Worm (Caenorhabditis elegans): Measurements from ENCODE around the gene cec-7.
A peak's percentile ranks its signal among the peaks of the same experiment; 100 is the strongest.

The cec-7 gene

DNA sequence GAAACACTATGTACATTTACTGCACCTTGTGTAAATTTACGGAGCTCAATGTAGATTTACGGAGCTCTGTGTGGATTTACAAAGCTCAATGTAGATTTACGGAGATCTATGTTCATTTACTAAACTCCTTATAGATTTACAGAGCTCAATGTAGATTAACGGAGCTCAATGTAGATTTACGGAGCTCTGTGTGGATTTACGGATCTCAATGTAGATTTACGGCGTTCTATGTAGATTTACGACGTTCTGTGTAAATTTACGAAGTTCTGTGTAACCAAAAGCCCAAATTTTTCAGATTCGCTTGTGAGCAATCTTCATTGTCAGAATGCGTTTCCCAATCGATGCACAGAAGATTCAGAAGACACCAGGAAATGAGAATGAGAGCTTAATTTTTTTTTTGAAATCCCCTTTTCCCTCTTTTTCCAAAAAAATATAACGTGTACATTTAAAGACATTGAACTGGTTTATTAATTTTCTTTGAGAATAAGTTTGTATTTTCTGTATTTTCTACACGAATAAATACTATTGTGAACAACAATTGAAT is 40.6 kb downstream of the cec-7 start:
- TF ChIP-seq ama-1 (optimal IDR thresholded peaks at IDR 0.05) (peak; percentile 63), R02D3.7 (tag; optimal IDR thresholded peaks at IDR 0.05) (peak; percentile 55), unc-62 (GFP tag; optimal IDR thresholded peaks at IDR 0.05) (no peak), nhr-23 (tag; optimal IDR thresholded peaks at IDR 0.05) (no peak)

DNA sequence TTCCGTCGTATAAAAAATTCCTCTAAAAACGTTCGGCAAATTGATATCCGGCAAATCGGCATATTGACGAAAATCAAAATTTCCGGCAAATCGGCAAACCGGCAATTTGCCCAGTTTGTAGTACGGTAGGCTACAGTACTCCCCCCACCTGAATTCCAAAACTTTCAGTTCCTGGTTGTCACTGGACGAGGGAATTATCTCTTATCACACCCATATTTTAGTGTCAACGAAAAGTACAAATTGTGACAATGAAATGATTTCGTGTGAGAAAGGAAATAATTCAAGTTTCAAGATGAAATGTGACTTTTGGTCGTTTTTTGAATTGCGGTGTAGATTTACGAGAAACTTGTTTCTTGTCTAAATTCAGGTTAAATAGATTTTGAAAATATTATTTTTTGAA is 44.3 kb downstream of the cec-7 start:
- TF ChIP-seq nhr-67 (tag; optimal IDR thresholded peaks at IDR 0.05): no peak
- no peak for TF ChIP-seq pha-4 (tag; optimal IDR thresholded peaks at IDR 0.05)
- no peak for TF ChIP-seq unc-39 (tag; optimal IDR thresholded peaks at IDR 0.05)
- no peak for TF ChIP-seq ama-1 (optimal IDR thresholded peaks at IDR 0.05)
- TF ChIP-seq unc-62 (GFP tag; optimal IDR thresholded peaks at IDR 0.05): no peak
- TF ChIP-seq hmg-11 (tag; optimal IDR thresholded peaks at IDR 0.05): no peak
- TF ChIP-seq ztf-11 (tag; optimal IDR thresholded peaks at IDR 0.05): no peak
- peak; percentile 53 for TF ChIP-seq elt-2 (tag; optimal IDR thresholded peaks at IDR 0.05)

DNA sequence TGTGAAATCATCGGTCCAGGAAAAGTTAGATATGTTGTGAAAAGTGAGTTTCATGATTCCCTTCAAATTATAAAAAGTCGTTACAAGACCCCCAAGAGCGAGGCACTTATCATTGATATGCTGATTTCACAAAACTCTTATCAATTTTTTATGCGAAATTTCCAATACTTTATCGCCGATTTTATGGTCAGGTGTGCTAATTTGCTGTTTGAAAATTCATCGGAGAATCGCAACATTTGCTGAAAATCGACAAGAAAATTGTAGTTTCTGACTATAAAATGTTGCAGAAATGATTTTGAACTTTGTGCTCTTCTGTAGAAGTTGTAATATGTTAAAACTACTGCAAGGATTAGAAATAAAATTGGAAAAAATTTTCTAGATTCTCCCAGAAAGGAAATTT is 45.7 kb downstream of the cec-7 start:
- no peak for TF ChIP-seq lsy-12 (tag; optimal IDR thresholded peaks at IDR 0.05)
- TF ChIP-seq fos-1 (tag; optimal IDR thresholded peaks at IDR 0.05): no peak
- peak; percentile 64 for TF ChIP-seq elt-2 (tag; optimal IDR thresholded peaks at IDR 0.05)
- no peak for TF ChIP-seq nhr-23 (tag; optimal IDR thresholded peaks at IDR 0.05)

DNA sequence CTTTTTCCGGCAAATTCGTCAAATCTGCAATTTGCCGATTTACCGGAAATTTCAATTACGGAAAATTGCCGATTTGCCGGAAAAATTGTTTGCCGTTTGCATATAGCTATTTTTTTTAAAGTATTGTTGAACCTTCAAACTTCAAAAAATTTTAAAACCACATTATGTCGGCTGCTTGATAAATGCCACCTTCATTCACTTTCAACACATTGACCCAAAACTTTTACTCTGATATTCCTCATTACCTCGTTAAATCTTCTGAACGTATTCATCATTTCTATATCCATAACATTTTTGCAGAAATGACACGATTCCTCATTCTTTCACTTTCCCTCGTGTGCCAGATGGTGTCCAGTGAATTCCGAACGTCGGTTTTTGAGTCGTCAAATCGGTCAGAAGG is 48.3 kb downstream of the cec-7 start, which contains the start of gene Y37D8A.3:
Gene Y37D8A.3 (plus strand): TSS at position 301 of the 400 bp plus-strand sequence.
- TF ChIP-seq R02D3.7 (tag; optimal IDR thresholded peaks at IDR 0.05) (no peak), jun-1 (tag; optimal IDR thresholded peaks at IDR 0.05) (no peak), nhr-237 (tag; optimal IDR thresholded peaks at IDR 0.05) (no peak), lin-39 (tag; optimal IDR thresholded peaks at IDR 0.05) (no peak), elt-3 (tag; optimal IDR thresholded peaks at IDR 0.05) (no peak), ceh-82 (tag; optimal IDR thresholded peaks at IDR 0.05) (no peak), unc-39 (tag; optimal IDR thresholded peaks at IDR 0.05) (no peak), zag-1 (tag; optimal IDR thresholded peaks at IDR 0.05) (no peak), egl-5 (tag; optimal IDR thresholded peaks at IDR 0.05) (no peak)
